Fruit fly (Drosophila melanogaster) whole organism, prepupa: ENCODE data around the gene CG7367.

Experiments used
- Blimp-1 ChIP-seq: fragments of 200-800 bp; sonication (Bioruptor generic); optimal IDR thresholded peaks from 3 replicates; lab custom pipeline; 2017; ENCODE audit warnings: missing biosample characterization, missing genetic modification characterization, mild to moderate bottlenecking, moderate library complexity, missing genetic modification reagents
- CG10631 ChIP-seq: fragments of 200-800 bp; sonication (Bioruptor generic); optimal IDR thresholded peaks from 2 replicates; lab custom pipeline; 2016; ENCODE audit warnings: missing biosample characterization, missing genetic modification characterization
- CG10669 ChIP-seq: fragments of 200-800 bp; sonication (Bioruptor generic); optimal IDR thresholded peaks from 3 replicates; lab custom pipeline; 2018; ENCODE audit warnings: missing biosample characterization, mild to moderate bottlenecking, missing genetic modification characterization, moderate library complexity
- CG11294 ChIP-seq: fragments of 200-800 bp; sonication (Bioruptor generic); IDR thresholded peaks from 2 replicates; pipeline ENCODE4 v1.3.6; 2022; ENCODE audit warnings: missing biosample characterization, missing genetic modification characterization
- CG11902 ChIP-seq: fragments of 200-800 bp; sonication (Bioruptor generic); optimal IDR thresholded peaks from 3 replicates; lab custom pipeline; 2016; ENCODE audit warnings: missing biosample characterization, missing genetic modification characterization
- CG15336 ChIP-seq: fragments of 200-800 bp; sonication (Bioruptor generic); IDR thresholded peaks from 2 replicates; pipeline ENCODE4 v1.3.6; 2022; ENCODE audit warnings: missing biosample characterization, missing genetic modification characterization
- CG16779 ChIP-seq: fragments of 200-800 bp; sonication (Bioruptor generic); optimal IDR thresholded peaks from 3 replicates; lab custom pipeline; 2017; ENCODE audit warnings: missing biosample characterization, mild to moderate bottlenecking, missing genetic modification characterization
- CG32006 ChIP-seq: fragments of 200-800 bp; sonication (Bioruptor generic); optimal IDR thresholded peaks from 3 replicates; lab custom pipeline; 2017; ENCODE audit warnings: missing biosample characterization, mild to moderate bottlenecking, missing genetic modification characterization
- CG34406 ChIP-seq: fragments of 200-800 bp; sonication (Bioruptor generic); optimal IDR thresholded peaks from 3 replicates; lab custom pipeline; 2016; ENCODE audit warnings: missing biosample characterization, missing genetic modification characterization
- CG4318 ChIP-seq: fragments of 200-800 bp; sonication (Bioruptor generic); optimal IDR thresholded peaks from 3 replicates; lab custom pipeline; 2017; ENCODE audit warnings: missing biosample characterization, mild to moderate bottlenecking, missing genetic modification characterization
- CG6792 ChIP-seq: fragments of 200-800 bp; sonication (Bioruptor generic); optimal IDR thresholded peaks from 3 replicates; lab custom pipeline; 2016; ENCODE audit warnings: missing biosample characterization, missing genetic modification characterization
- CG6808 ChIP-seq: fragments of 200-800 bp; sonication (Bioruptor generic); optimal IDR thresholded peaks from 3 replicates; lab custom pipeline; 2017; ENCODE audit warnings: missing biosample characterization, missing genetic modification characterization, mild to moderate bottlenecking, moderate library complexity, missing genetic modification reagents
- CG6854 ChIP-seq: fragments of 200-800 bp; sonication (Bioruptor generic); optimal IDR thresholded peaks from 2 replicates; lab custom pipeline; 2017; ENCODE audit warnings: missing biosample characterization, mild to moderate bottlenecking, missing genetic modification characterization
- CG8119 ChIP-seq: fragments of 200-800 bp; sonication (Bioruptor generic); IDR thresholded peaks from 3 replicates; pipeline ENCODE4 v1.3.6; 2022; ENCODE audit warnings: missing biosample characterization, missing genetic modification characterization
- CG8319 ChIP-seq: fragments of 200-800 bp; sonication (Bioruptor generic); optimal IDR thresholded peaks from 3 replicates; lab custom pipeline; 2016; ENCODE audit warnings: missing biosample characterization, missing genetic modification characterization
- CG9139 ChIP-seq: fragments of 200-800 bp; sonication (Bioruptor generic); optimal IDR thresholded peaks from 3 replicates; lab custom pipeline; 2017; ENCODE audit warnings: missing biosample characterization, mild to moderate bottlenecking, missing genetic modification characterization
- Eip75B ChIP-seq: fragments of 200-800 bp; sonication (Bioruptor generic); optimal IDR thresholded peaks from 3 replicates; lab custom pipeline; 2016; ENCODE audit warnings: missing biosample characterization, missing genetic modification characterization
- Eip78C ChIP-seq: fragments of 200-800 bp; sonication (Bioruptor generic); peaks from one replicate; lab custom pipeline; 2016; ENCODE audit warnings: missing biosample characterization, missing genetic modification characterization
- Eip93F ChIP-seq: fragments of 200-800 bp; sonication (Bioruptor generic); optimal IDR thresholded peaks from 2 replicates; lab custom pipeline; 2016; ENCODE audit warnings: missing biosample characterization, mild to moderate bottlenecking, missing genetic modification characterization
- Ets21C ChIP-seq: fragments of 200-800 bp; sonication (Bioruptor generic); optimal IDR thresholded peaks from 3 replicates; lab custom pipeline; 2016; ENCODE audit warnings: missing biosample characterization, missing genetic modification characterization
- Ets96B ChIP-seq: fragments of 200-800 bp; optimal IDR thresholded peaks from 2 replicates; lab custom pipeline; 2019; ENCODE audit warnings: missing biosample characterization, mild to moderate bottlenecking, missing genetic modification characterization, moderate library complexity
- Hr38 ChIP-seq: sonication (Bioruptor generic); optimal IDR thresholded peaks from 2 replicates; lab custom pipeline; 2016; ENCODE audit warnings: missing biosample characterization, missing genetic modification characterization
- Hr39 ChIP-seq: fragments of 200-800 bp; sonication (Bioruptor generic); optimal IDR thresholded peaks from 2 replicates; lab custom pipeline; 2016; ENCODE audit warnings: missing biosample characterization, missing genetic modification characterization
- Hr4 ChIP-seq: fragments of 200-800 bp; sonication (Bioruptor generic); optimal IDR thresholded peaks from 3 replicates; lab custom pipeline; 2016; ENCODE audit warnings: missing biosample characterization, missing genetic modification characterization
- Lpt ChIP-seq: fragments of 200-800 bp; sonication (Bioruptor generic); optimal IDR thresholded peaks from 3 replicates; lab custom pipeline; 2016; ENCODE audit warnings: missing biosample characterization, missing genetic modification characterization
- Met ChIP-seq: fragments of 200-800 bp; sonication (Bioruptor generic); optimal IDR thresholded peaks from 3 replicates; lab custom pipeline; 2016; ENCODE audit warnings: missing biosample characterization, missing genetic modification characterization
- OdsH ChIP-seq: fragments of 200-800 bp; sonication (Bioruptor generic); optimal IDR thresholded peaks from 3 replicates; lab custom pipeline; 2016; ENCODE audit warnings: missing biosample characterization, missing genetic modification characterization
- Smox ChIP-seq: fragments of 200-800 bp; sonication (Bioruptor generic); optimal IDR thresholded peaks from 3 replicates; lab custom pipeline; 2016; ENCODE audit warnings: missing biosample characterization, missing genetic modification characterization
- Sox102F ChIP-seq: fragments of 200-800 bp; sonication (Bioruptor generic); optimal IDR thresholded peaks from 2 replicates; lab custom pipeline; 2016; ENCODE audit warnings: missing biosample characterization, mild to moderate bottlenecking, missing genetic modification characterization
- Sox14 ChIP-seq: fragments of 200-800 bp; sonication (Bioruptor generic); optimal IDR thresholded peaks from 3 replicates; lab custom pipeline; 2016; ENCODE audit warnings: missing biosample characterization, missing genetic modification characterization
- Sox15 ChIP-seq: fragments of 200-800 bp; sonication (Bioruptor generic); optimal IDR thresholded peaks from 3 replicates; lab custom pipeline; 2016; ENCODE audit warnings: missing biosample characterization, missing genetic modification characterization
- cyc ChIP-seq: fragments of 200-800 bp; sonication (Bioruptor generic); optimal IDR thresholded peaks from 3 replicates; lab custom pipeline; 2016; ENCODE audit warnings: missing biosample characterization, missing genetic modification characterization
- dac ChIP-seq: fragments of 200-800 bp; sonication (Bioruptor generic); optimal IDR thresholded peaks from 2 replicates; lab custom pipeline; 2017; ENCODE audit warnings: missing biosample characterization, mild to moderate bottlenecking, missing genetic modification characterization
- dsx ChIP-seq: fragments of 200-800 bp; optimal IDR thresholded peaks from 3 replicates; lab custom pipeline; 2019; ENCODE audit warnings: missing biosample characterization, mild to moderate bottlenecking, missing genetic modification characterization, moderate library complexity; ENCODE audit not compliant: poor library complexity, severe bottlenecking
- eg ChIP-seq: fragments of 200-800 bp; sonication (Bioruptor generic); IDR thresholded peaks from 3 replicates; pipeline ENCODE4 v1.3.6; 2022; ENCODE audit warnings: missing biosample characterization, missing genetic modification characterization
- esn ChIP-seq: fragments of 200-800 bp; sonication (Bioruptor generic); optimal IDR thresholded peaks from 2 replicates; lab custom pipeline; 2016; ENCODE audit warnings: missing biosample characterization, mild to moderate bottlenecking, missing genetic modification characterization, moderate library complexity
- fd59A ChIP-seq: fragments of 200-800 bp; sonication (Bioruptor generic); optimal IDR thresholded peaks from 2 replicates; lab custom pipeline; 2017; ENCODE audit warnings: missing biosample characterization, mild to moderate bottlenecking, missing genetic modification characterization, missing genetic modification reagents
- fd85E ChIP-seq: fragments of 200-800 bp; sonication (Bioruptor generic); optimal IDR thresholded peaks from 3 replicates; lab custom pipeline; 2016; ENCODE audit warnings: missing biosample characterization, missing genetic modification characterization
- lz ChIP-seq: fragments of 200-800 bp; sonication (Bioruptor generic); optimal IDR thresholded peaks from 3 replicates; lab custom pipeline; 2016; ENCODE audit warnings: missing biosample characterization, missing genetic modification characterization
- salr ChIP-seq, 2 experiments: fragments of 200-800 bp; sonication (Bioruptor generic); optimal IDR thresholded peaks; 3 replicates each; lab custom pipeline; 2016 to 2018; ENCODE audit warnings: missing biosample characterization in 2 of 2, missing genetic modification characterization in 2 of 2, mild to moderate bottlenecking in 1 of 2
- ss ChIP-seq, 2 experiments: fragments of 200-800 bp; sonication (Bioruptor generic); optimal IDR thresholded peaks; 2 replicates in 1 of 2; 3 replicates in 1 of 2; lab custom pipeline; 2017 to 2018; ENCODE audit warnings: mild to moderate bottlenecking in 2 of 2, missing biosample characterization in 2 of 2, missing genetic modification characterization in 2 of 2, moderate library complexity in 1 of 2
- topi ChIP-seq: fragments of 200-800 bp; sonication (Bioruptor generic); optimal IDR thresholded peaks from 3 replicates; lab custom pipeline; 2016; ENCODE audit warnings: missing biosample characterization, missing genetic modification characterization
- vri ChIP-seq: fragments of 200-800 bp; sonication (Bioruptor generic); optimal IDR thresholded peaks from 3 replicates; lab custom pipeline; 2016; ENCODE audit warnings: missing biosample characterization, mild to moderate bottlenecking, missing genetic modification characterization

Gene CG7367

dm6 chr2L:7997290-7998079, 42.1 kb downstream of the CG7367 start (continued):
- TF ChIP-seq CG4318 (GFP tag; lab: Kevin White, UChicago) (no peak), CG11294 (no peak), cyc (GFP tag; lab: Kevin White, UChicago) (no peak), CG6854 (GFP tag; lab: Kevin White, UChicago) (no peak), Smox (GFP tag; lab: Kevin White, UChicago) (no peak), Ets96B (tag; lab: Kevin White, UChicago) (peak; percentile 68), ss (GFP tag; optimal IDR thresholded peaks at IDR 0.05; lab: Kevin White, UChicago) (peak in 1 of 2 experiments; percentile 50), Hr39 (GFP tag; lab: Kevin White, UChicago) (no peak), salr (GFP tag; optimal IDR thresholded peaks at IDR 0.05; lab: Kevin White, UChicago) (no peak), Sox15 (GFP tag; lab: Kevin White, UChicago) (no peak), Eip75B (GFP tag; lab: Kevin White, UChicago) (no peak), CG15336 (GFP tag; lab: Robert Waterston, UW) (0 out of 2 replicates have a peak, but pooled peaks have one; percentile 9), CG8319 (GFP tag; lab: Kevin White, UChicago) (no peak), lz (GFP tag; lab: Kevin White, UChicago) (no peak), CG16779 (no peak), vri (GFP tag; lab: Kevin White, UChicago) (no peak), Eip93F (GFP tag; lab: Kevin White, UChicago) (no peak), dac (GFP tag; lab: Kevin White, UChicago) (no peak), topi (no peak), CG11902 (GFP tag; lab: Kevin White, UChicago) (no peak)

- TF ChIP-seq Smox (GFP tag; lab: Kevin White, UChicago) (peak; percentile 31), eg (GFP tag; lab: Robert Waterston, UW) (peak; percentile 89), CG11294 (peak; percentile 88), Sox14 (GFP tag; lab: Kevin White, UChicago) (peak; percentile 91), Hr39 (GFP tag; lab: Kevin White, UChicago) (peak; percentile 22), CG10631 (peak; percentile 51), ss (GFP tag; optimal IDR thresholded peaks at IDR 0.05; lab: Kevin White, UChicago) (peak; percentile 92 to 96), CG6808 (peak; percentile 94), Sox102F (peak; percentile 82), Eip78C (GFP tag; lab: Kevin White, UChicago) (peak; percentile 99), CG6792 (GFP tag; lab: Kevin White, UChicago) (peak; percentile 89), CG10669 (GFP tag; lab: Kevin White, UChicago) (peak; percentile 90), fd59A (GFP tag; lab: Kevin White, UChicago) (peak; percentile 9), lz (GFP tag; lab: Kevin White, UChicago) (peak; percentile 29), OdsH (peak; percentile 10), CG9139 (GFP tag; lab: Kevin White, UChicago) (peak; percentile 89), fd85E (GFP tag; lab: Kevin White, UChicago) (peak; percentile 84), cyc (GFP tag; lab: Kevin White, UChicago) (peak; percentile 92), Ets21C (GFP tag; lab: Kevin White, UChicago) (no peak), Hr4 (peak; percentile 93), Ets96B (tag; lab: Kevin White, UChicago) (peak; percentile 81), esn (GFP tag; lab: Kevin White, UChicago) (peak; percentile 40), Lpt (GFP tag; lab: Kevin White, UChicago) (peak; percentile 82), CG6854 (GFP tag; lab: Kevin White, UChicago) (peak; percentile 83), CG16779 (peak; percentile 81), Met (GFP tag; lab: Kevin White, UChicago) (peak; percentile 95), Sox15 (GFP tag; lab: Kevin White, UChicago) (no peak), CG8119 (no peak), CG32006 (peak; percentile 89), CG11902 (GFP tag; lab: Kevin White, UChicago) (peak; percentile 92), topi (peak; percentile 96), dsx (GFP tag; lab: Kevin White, UChicago) (peak; percentile 80), Blimp-1 (peak; percentile 84), CG8319 (GFP tag; lab: Kevin White, UChicago) (peak; percentile 88), dac (GFP tag; lab: Kevin White, UChicago) (peak; percentile 34), CG34406 (GFP tag; lab: Kevin White, UChicago) (peak; percentile 78), Hr38 (GFP tag; lab: Kevin White, UChicago) (no peak), Eip75B (GFP tag; lab: Kevin White, UChicago) (peak; percentile 95)
These were observed 45.4 kb downstream of the CG7367 start, which contains the start of gene pes for dm6 chr2L:7993984-7994854. TSS of gene pes (minus strand) at chr2L:7994184.
